Worm (Caenorhabditis elegans) whole organism, L2 larva: ENCODE data around the gene ced-2.

Source experiments
- F13H6.1 ChIP-seq: sonication (generic microtip); optimal IDR thresholded peaks from 2 replicates; lab custom pipeline; 2016; ENCODE audit warnings: missing genetic modification characterization, missing compliant biosample characterization
- R02D3.7 ChIP-seq: fragments of 150-350 bp; optimal IDR thresholded peaks from 2 replicates; lab custom pipeline; 2014; ENCODE audit warnings: missing biosample characterization, missing genetic modification characterization
- ZK546.5 ChIP-seq: sonication (generic microtip); optimal IDR thresholded peaks from 2 replicates; lab custom pipeline; 2017; ENCODE audit warnings: missing biosample characterization, missing genetic modification characterization
- ama-1 ChIP-seq: fragments of 150-350 bp; optimal IDR thresholded peaks from 2 replicates; lab custom pipeline; 2018; ENCODE audit warnings: inconsistent platforms
- blmp-1 ChIP-seq: sonication (generic microtip); optimal IDR thresholded peaks from 2 replicates; lab custom pipeline; 2017; ENCODE audit warnings: missing genetic modification characterization, mild to moderate bottlenecking, missing compliant biosample characterization, antibody characterized with exemption, moderate library complexity; ENCODE audit not compliant: insufficient read depth
- ceh-16 ChIP-seq: fragments of 150-350 bp; optimal IDR thresholded peaks from 2 replicates; lab custom pipeline; 2014; ENCODE audit warnings: missing biosample characterization, missing genetic modification characterization
- crh-2 ChIP-seq: sonication (generic microtip); optimal IDR thresholded peaks from 2 replicates; lab custom pipeline; 2017; ENCODE audit warnings: missing biosample characterization, missing genetic modification characterization
- dmd-4 ChIP-seq: sonication (generic microtip); optimal IDR thresholded peaks from 2 replicates; lab custom pipeline; 2017; ENCODE audit warnings: missing biosample characterization, missing genetic modification characterization
- egl-27 ChIP-seq: sonication (generic microtip); optimal IDR thresholded peaks from 3 replicates; lab custom pipeline; 2017; ENCODE audit warnings: missing biosample characterization, missing genetic modification reagents, missing genetic modification characterization
- elt-3 ChIP-seq: sonication (generic microtip); optimal IDR thresholded peaks from 2 replicates; lab custom pipeline; 2017; ENCODE audit warnings: missing biosample characterization, missing genetic modification characterization
- fos-1 ChIP-seq: fragments of 150-350 bp; optimal IDR thresholded peaks from 2 replicates; lab custom pipeline; 2014; ENCODE audit warnings: missing biosample characterization, missing genetic modification characterization
- gmeb-1 ChIP-seq: fragments of 150-350 bp; optimal IDR thresholded peaks from 2 replicates; lab custom pipeline; 2014; ENCODE audit warnings: missing biosample characterization, missing genetic modification characterization
- lin-11 ChIP-seq: fragments of 150-350 bp; sonication (generic microtip); optimal IDR thresholded peaks from 2 replicates; lab custom pipeline; 2014; ENCODE audit warnings: missing biosample characterization, missing genetic modification characterization, inconsistent platforms, mixed read lengths
- mab-5 ChIP-seq: fragments of 150-350 bp; optimal IDR thresholded peaks from 2 replicates; lab custom pipeline; 2014; ENCODE audit warnings: missing biosample characterization, missing genetic modification characterization
- mbf-1 ChIP-seq: sonication (generic microtip); optimal IDR thresholded peaks from 2 replicates; lab custom pipeline; 2017; ENCODE audit warnings: missing biosample characterization, missing genetic modification characterization
- mdl-1 ChIP-seq, 2 experiments: fragments of 150-350 bp in 1 of 2; sonication (generic microtip) in 1 of 2; optimal IDR thresholded peaks; 2 replicates each; lab custom pipeline; 2017; ENCODE audit warnings: missing biosample characterization in 2 of 2, missing genetic modification characterization in 2 of 2
- nhr-10 ChIP-seq: sonication (generic microtip); optimal IDR thresholded peaks from 2 replicates; lab custom pipeline; 2017; ENCODE audit warnings: missing biosample characterization, missing genetic modification characterization
- nhr-11 ChIP-seq: fragments of 150-350 bp; optimal IDR thresholded peaks from 2 replicates; lab custom pipeline; 2014; ENCODE audit warnings: missing biosample characterization, missing genetic modification characterization
- nhr-21 ChIP-seq: fragments of 150-350 bp; optimal IDR thresholded peaks from 2 replicates; lab custom pipeline; 2014; ENCODE audit warnings: missing biosample characterization, missing genetic modification characterization
- nhr-23 ChIP-seq: fragments of 150-350 bp; optimal IDR thresholded peaks from 2 replicates; lab custom pipeline; 2014; ENCODE audit warnings: missing biosample characterization, missing genetic modification reagents, missing genetic modification characterization
- nhr-25 ChIP-seq: fragments of 150-350 bp; sonication (generic microtip); optimal IDR thresholded peaks from 3 replicates; lab custom pipeline; 2014; ENCODE audit warnings: missing biosample characterization, missing genetic modification characterization
- nhr-6 ChIP-seq: fragments of 150-350 bp; optimal IDR thresholded peaks from 2 replicates; lab custom pipeline; 2014; ENCODE audit warnings: missing biosample characterization, missing genetic modification characterization
- nhr-77 ChIP-seq: fragments of 150-350 bp; optimal IDR thresholded peaks from 2 replicates; lab custom pipeline; 2014; ENCODE audit warnings: missing biosample characterization, missing genetic modification characterization
- peb-1 ChIP-seq: fragments of 150-350 bp; optimal IDR thresholded peaks from 2 replicates; lab custom pipeline; 2014; ENCODE audit warnings: missing biosample characterization, missing genetic modification characterization
- sem-4 ChIP-seq: fragments of 150-350 bp; optimal IDR thresholded peaks from 2 replicates; lab custom pipeline; 2014; ENCODE audit warnings: missing biosample characterization, missing genetic modification reagents, missing genetic modification characterization
- skn-1 ChIP-seq: sonication (generic microtip); optimal IDR thresholded peaks from 2 replicates; lab custom pipeline; 2017; ENCODE audit warnings: missing biosample characterization, missing genetic modification characterization
- unc-55 ChIP-seq: fragments of 150-350 bp; sonication (generic microtip); optimal IDR thresholded peaks from 3 replicates; lab custom pipeline; 2014; ENCODE audit warnings: missing biosample characterization, missing genetic modification reagents, missing genetic modification characterization
- unc-62 ChIP-seq: fragments of 150-350 bp; optimal IDR thresholded peaks from 2 replicates; lab custom pipeline; 2014; ENCODE audit warnings: missing biosample characterization, missing genetic modification reagents, missing genetic modification characterization
- zag-1 ChIP-seq: fragments of 150-350 bp; optimal IDR thresholded peaks from 2 replicates; lab custom pipeline; 2014; ENCODE audit warnings: missing biosample characterization, missing genetic modification characterization
- ztf-11 ChIP-seq: sonication (generic microtip); optimal IDR thresholded peaks from 2 replicates; lab custom pipeline; 2017; ENCODE audit warnings: missing biosample characterization, missing genetic modification characterization

Gene ced-2

DNA sequence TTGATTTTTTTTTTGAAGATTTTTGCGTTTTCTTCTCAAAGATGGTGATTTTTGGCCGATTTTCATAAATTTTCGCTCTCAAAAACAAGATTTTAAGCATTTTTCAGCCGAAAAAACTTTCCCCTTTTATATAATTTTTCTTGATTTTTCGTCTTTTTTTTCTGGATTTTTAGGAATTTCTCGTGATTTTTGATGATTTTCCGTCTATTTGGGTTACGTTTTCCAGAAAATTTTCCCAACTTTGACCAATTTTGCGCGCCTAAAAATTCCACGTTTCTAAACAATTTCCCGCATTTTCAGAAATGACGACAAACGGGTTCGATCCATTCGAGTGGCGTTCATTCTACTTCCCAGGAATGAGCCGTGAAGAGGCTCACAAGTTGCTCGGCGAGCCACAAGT, at the start of gene ced-2:
Gene ced-2 (plus strand): TSS at position 301 of the 400 bp plus-strand sequence.
- TF ChIP-seq ZK546.5 (tag; lab: Kevin White, UChicago), result no peak
- TF ChIP-seq ztf-11, result no peak
- no peak for TF ChIP-seq zag-1 (tag; lab: Kevin White, UChicago)
- no peak for TF ChIP-seq ama-1
- TF ChIP-seq nhr-10 (tag; lab: Kevin White, UChicago), result no peak
- TF ChIP-seq fos-1 (tag; lab: Kevin White, UChicago), result no peak
- TF ChIP-seq crh-2 (tag; lab: Kevin White, UChicago), result no peak
- TF ChIP-seq, all 48 proteins: peak for 0

DNA sequence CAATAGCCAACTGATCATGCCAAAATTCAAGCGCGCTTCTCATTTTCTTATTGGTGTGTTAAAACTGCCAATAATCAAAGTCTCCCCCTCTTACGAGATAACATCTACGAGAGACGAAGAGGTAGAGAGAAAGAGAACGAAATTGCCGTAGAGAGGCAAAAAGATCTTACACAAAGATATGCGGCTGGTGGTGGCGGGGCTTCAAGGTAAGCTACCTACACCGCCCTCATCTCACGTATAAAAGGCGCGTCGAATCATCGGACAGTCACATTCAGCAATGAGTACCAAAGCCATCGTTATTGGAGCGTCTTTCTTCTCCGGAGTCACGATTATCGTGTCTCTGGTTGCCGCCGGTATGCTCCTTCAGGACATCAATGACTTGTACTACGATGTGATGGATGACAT, 48.7 kb upstream of the ced-2 start, which contains the start of gene col-107:
Gene col-107 (plus strand): TSS at position 265 of the 405 bp plus-strand sequence.
- no peak for TF ChIP-seq lin-11
- peak; percentile 50 for TF ChIP-seq ceh-16
- TF ChIP-seq egl-27, result no peak
- peak; percentile 12 for TF ChIP-seq blmp-1 (tag; lab: Kevin White, UChicago)
- peak; percentile 89 for TF ChIP-seq ama-1
- TF ChIP-seq mbf-1 (tag; lab: Kevin White, UChicago), result no peak
- TF ChIP-seq nhr-25, result peak; percentile 67

DNA sequence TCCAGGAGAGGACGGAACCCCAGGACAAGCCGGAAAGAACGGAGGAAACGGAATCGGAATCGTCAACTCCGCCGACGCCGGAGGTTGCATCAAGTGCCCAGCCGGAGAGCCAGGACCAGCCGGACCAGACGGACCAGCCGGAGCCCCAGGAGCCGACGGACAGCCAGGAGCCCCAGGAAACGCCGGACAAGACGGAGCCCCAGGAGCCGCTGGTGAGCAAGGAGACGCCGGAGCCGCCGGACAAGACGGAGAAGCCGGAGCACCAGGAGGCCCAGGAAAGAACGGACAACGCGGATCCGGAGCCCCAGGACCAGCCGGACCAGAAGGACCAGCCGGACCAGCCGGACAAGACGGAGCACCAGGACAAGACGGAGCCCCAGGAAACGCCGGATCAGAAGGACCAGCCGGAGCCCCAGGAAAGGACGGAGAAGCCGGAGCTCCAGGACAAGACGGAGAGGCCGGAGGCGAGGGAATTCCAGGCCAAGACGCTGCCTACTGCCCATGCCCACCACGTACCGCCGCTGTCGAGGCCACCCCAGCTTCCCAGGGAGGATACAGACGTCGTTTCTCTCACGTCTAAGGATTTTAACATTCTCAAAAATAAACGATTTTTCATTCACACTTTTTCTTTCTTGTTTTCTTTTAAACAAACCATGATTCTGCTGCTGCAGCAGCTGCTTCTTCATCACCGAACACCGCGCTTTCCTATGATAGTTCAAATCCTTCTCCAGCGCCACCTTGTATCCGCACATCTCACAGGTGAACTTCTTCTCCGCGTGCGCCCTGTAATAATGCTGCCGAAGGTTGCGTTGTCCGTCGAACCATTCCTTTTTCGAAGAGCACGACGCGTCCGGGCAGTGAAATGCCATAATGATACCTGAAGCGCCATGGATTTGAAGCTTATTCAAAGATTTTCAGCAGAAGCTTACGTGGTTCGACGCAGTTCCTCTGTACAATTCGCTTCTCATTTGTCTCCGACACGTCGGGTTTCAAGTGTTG, 47.7 kb upstream of the ced-2 start:
- TF ChIP-seq ama-1 (peak; percentile 75), sem-4 (tag; lab: Kevin White, UChicago) (no peak), nhr-25 (peak; percentile 71), F13H6.1 (tag; lab: Kevin White, UChicago) (peak; percentile 4)

DNA sequence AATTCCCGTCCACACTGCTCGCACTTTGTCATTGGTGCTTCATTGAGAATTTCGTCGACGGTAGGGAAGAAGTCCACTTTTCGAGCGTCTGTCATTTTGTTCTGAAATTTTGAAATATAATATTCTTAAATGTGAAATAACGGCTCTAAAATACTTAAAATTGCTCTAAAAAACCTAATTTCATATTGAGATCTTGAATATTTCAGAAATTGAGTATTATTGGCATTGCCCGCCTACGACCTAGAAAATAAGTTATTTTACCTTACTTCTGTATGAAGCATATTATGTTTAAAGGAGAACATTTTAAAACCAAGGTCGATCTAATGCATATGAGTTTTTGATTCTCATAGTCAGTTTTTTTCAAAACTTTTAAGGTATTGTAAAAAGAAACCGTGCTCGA, 47.0 kb upstream of the ced-2 start, which contains the start of gene C34H4.5:
Gene C34H4.5 (minus strand): TSS at position 101 of the 400 bp plus-strand sequence.
- TF ChIP-seq mdl-1 (tag; optimal IDR thresholded peaks at IDR 0.05; lab: Kevin White, UChicago), result no peak
- TF ChIP-seq nhr-21, result no peak
- no peak for TF ChIP-seq gmeb-1 (tag; lab: Kevin White, UChicago)
- TF ChIP-seq unc-62 (GFP tag; lab: Kevin White, UChicago), result no peak
- TF ChIP-seq skn-1, result no peak
- TF ChIP-seq nhr-77 (tag; lab: Kevin White, UChicago), result no peak
- no peak for TF ChIP-seq nhr-6 (tag; lab: Kevin White, UChicago)
- TF ChIP-seq F13H6.1 (tag; lab: Kevin White, UChicago), result no peak
- no peak for TF ChIP-seq nhr-23 (tag; lab: Kevin White, UChicago)
- no peak for TF ChIP-seq nhr-11 (tag; lab: Kevin White, UChicago)
- TF ChIP-seq mab-5 (tag; lab: Kevin White, UChicago), result no peak
- TF ChIP-seq mbf-1 (tag; lab: Kevin White, UChicago), result no peak
- TF ChIP-seq unc-55 (GFP tag; lab: Kevin White, UChicago), result no peak
- TF ChIP-seq elt-3 (tag; lab: Kevin White, UChicago), result no peak
- TF ChIP-seq R02D3.7 (tag; lab: Kevin White, UChicago), result no peak
- TF ChIP-seq dmd-4 (tag; lab: Kevin White, UChicago), result no peak
- TF ChIP-seq peb-1 (tag; lab: Kevin White, UChicago), result no peak
- TF ChIP-seq ama-1, result no peak

DNA sequence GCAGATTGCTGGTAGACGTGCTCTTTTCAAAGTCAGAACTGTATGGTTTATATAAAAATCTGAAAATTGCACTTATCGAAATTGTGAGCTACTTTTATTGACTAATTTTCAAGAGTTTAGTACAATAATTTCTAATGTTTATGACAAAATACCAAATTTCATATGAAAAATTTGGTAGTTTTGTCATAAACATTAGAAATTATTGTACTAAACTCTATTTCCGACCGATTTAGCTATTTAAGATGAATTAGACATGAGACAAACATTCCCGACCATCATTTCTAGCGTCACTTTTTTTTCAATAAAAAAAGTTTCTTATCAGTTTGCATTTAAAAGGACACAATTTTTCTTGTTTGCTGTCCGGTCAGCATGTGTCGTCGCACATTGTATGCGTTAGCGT, 46.5 kb upstream of the ced-2 start, which contains the start of gene tag-244:
Gene tag-244 (plus strand): TSS at position 301 of the 400 bp plus-strand sequence.
- TF ChIP-seq nhr-11 (tag; lab: Kevin White, UChicago) (no peak), fos-1 (tag; lab: Kevin White, UChicago) (peak; percentile 30)
